Worm (Caenorhabditis elegans): ENCODE data around the gene srh-17.

Gene srh-17

DNA sequence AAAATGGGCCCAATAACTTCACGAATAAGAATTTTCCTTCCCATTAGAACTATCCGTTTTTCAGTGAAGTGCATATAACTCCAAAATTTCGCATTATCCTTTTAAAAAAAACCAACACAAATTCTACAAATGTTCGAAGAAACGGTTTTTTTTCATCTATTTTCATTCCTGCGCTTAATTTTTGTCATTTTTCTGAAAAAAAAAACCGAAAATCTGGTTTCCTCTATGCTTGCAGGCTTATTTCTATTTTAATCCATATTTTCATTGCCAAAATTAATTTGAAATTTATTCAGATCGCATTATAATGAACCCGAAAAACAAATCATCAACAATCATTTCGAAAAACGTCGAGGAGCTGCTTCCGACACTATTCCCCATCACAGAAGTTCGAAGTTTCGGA lies 37.6 kb downstream of the srh-17 start, which contains the start of gene set-5:
Gene set-5 (plus strand): TSS at position 301 of the 400 bp plus-strand sequence.
- TF ChIP-seq dpl-1 (GFP tag; optimal IDR thresholded peaks at IDR 0.05) (no peak), C17E4.6 (GFP tag; IDR thresholded peaks at IDR 0.05) (no peak), ztf-26 (tag; optimal IDR thresholded peaks at IDR 0.05) (no peak), T26A5.8 (tag; optimal IDR thresholded peaks at IDR 0.05) (no peak), attf-5 (GFP tag; optimal IDR thresholded peaks at IDR 0.05) (no peak), lin-54 (GFP tag; optimal IDR thresholded peaks at IDR 0.05) (no peak), egl-44 (GFP tag; IDR thresholded peaks at IDR 0.05) (no peak), dpff-1 (tag; optimal IDR thresholded peaks at IDR 0.05) (no peak), rec-8 (tag; optimal IDR thresholded peaks at IDR 0.05) (no peak), let-526 (GFP tag; IDR thresholded peaks at IDR 0.05) (no peak), egl-18 (GFP tag; IDR thresholded peaks at IDR 0.05) (no peak), nhr-120 (GFP tag; IDR thresholded peaks at IDR 0.05) (no peak), F49E8.2 (tag; optimal IDR thresholded peaks at IDR 0.05; ENCODE audit: insufficient read depth) (no peak)

DNA sequence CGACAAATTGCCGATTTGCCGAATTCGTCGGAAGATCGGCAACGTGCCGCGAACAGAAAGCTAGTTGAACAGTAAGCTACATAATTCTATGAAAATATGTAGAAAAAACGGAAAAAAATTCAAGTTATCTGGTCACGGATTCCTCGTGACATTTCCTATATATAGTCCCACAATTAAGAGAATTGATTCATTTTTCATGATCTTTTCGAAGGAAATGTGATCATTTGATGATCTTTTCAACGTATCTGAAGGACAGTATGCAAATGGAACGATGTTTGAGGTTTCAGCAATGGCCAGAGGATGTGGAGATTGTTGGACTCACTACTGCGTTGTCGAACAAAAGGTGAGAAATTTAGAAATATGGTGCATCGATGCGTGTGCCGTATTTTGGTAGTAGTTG lies 46.9 kb downstream of the srh-17 start, which contains the start of gene R08A2.9:
Gene R08A2.9 (plus strand): TSS at position 301 of the 400 bp plus-strand sequence.
- TF ChIP-seq zfh-2 (GFP tag; conservative IDR thresholded peaks at IDR 0.05), result no peak
- TF ChIP-seq Y53F4B.3 (GFP tag; IDR thresholded peaks at IDR 0.05), result no peak
- TF ChIP-seq B0019.2 (GFP tag; conservative IDR thresholded peaks at IDR 0.05), result no peak
- no peak for TF ChIP-seq unc-130 (GFP tag; optimal IDR thresholded peaks at IDR 0.05)
- TF ChIP-seq F57A8.1 (GFP tag; optimal IDR thresholded peaks at IDR 0.05), result no peak
- TF ChIP-seq B0035.1 (tag; optimal IDR thresholded peaks at IDR 0.05), result no peak
- no peak for TF ChIP-seq ekl-4 (GFP tag; IDR thresholded peaks at IDR 0.05)
- TF ChIP-seq repo-1 (tag; optimal IDR thresholded peaks at IDR 0.05), result no peak
- no peak for TF ChIP-seq K12H6.12 (tag; optimal IDR thresholded peaks at IDR 0.05)
- TF ChIP-seq rec-8 (tag; optimal IDR thresholded peaks at IDR 0.05), result no peak
- no peak for TF ChIP-seq madf-8 (GFP tag; conservative IDR thresholded peaks at IDR 0.05)
- no peak for TF ChIP-seq rpc-1 (optimal IDR thresholded peaks at IDR 0.05)
- no peak for TF ChIP-seq rpc-1 (tag; optimal IDR thresholded peaks at IDR 0.05)
- no peak for TF ChIP-seq xnd-1 (tag; optimal IDR thresholded peaks at IDR 0.05)
- no peak for TF ChIP-seq bed-2 (GFP tag; IDR thresholded peaks at IDR 0.05)

ce11 chrV:14711077-14711476 lies 50.0 kb downstream of the srh-17 start, which contains the start of gene ssp-33:
TSS of gene ssp-33 (plus strand) at chrV:14711377.
- no peak for TF ChIP-seq nfya-1 (tag; optimal IDR thresholded peaks at IDR 0.05; ENCODE audit: borderline replicate concordance, insufficient read depth)
- no peak for TF ChIP-seq bed-2 (GFP tag; IDR thresholded peaks at IDR 0.05)
- TF ChIP-seq F39B2.1 (GFP tag; IDR thresholded peaks at IDR 0.05), result no peak
- no peak for TF ChIP-seq T26A5.8 (tag; optimal IDR thresholded peaks at IDR 0.05)
- TF ChIP-seq F33H1.4 (GFP tag; IDR thresholded peaks at IDR 0.05), result no peak
- no peak for TF ChIP-seq snpc-1.3 (tag; optimal IDR thresholded peaks at IDR 0.05; ENCODE audit: insufficient read depth)
- TF ChIP-seq hmg-1.2 (GFP tag; IDR thresholded peaks at IDR 0.05), result no peak
- TF ChIP-seq F23B12.7 (tag; optimal IDR thresholded peaks at IDR 0.05; ENCODE audit: insufficient read depth), result no peak
- no peak for TF ChIP-seq F37B4.10 (GFP tag; IDR thresholded peaks at IDR 0.05)

DNA sequence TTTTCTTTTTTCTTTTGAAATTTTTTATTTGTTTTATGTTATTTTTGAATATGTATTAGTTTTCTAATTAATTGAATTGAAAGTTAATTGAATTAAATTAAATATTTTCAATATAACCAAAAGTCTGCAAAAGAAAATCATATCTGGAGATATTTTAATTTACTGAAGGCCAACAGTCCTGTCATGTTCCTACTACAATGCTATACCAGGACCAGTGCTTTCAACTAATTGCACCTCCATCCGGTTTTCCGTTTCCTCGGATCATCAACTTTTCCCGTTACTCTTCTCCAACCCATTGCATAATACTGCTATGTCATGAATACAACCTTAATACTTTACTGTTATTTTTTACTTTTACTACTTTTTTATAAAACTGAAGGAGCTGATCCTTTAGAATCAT lies 51.2 kb downstream of the srh-17 start, which contains the start of gene R08A2.5:
Gene R08A2.5 (plus strand): TSS at position 301 of the 400 bp plus-strand sequence.
- TF ChIP-seq lin-40 (tag; optimal IDR thresholded peaks at IDR 0.05) (no peak), egl-44 (GFP tag; IDR thresholded peaks at IDR 0.05) (no peak), B0261.1 (tag; optimal IDR thresholded peaks at IDR 0.05) (no peak), lin-26 (GFP tag; IDR thresholded peaks at IDR 0.05) (no peak), F39B2.1 (GFP tag; IDR thresholded peaks at IDR 0.05) (no peak), hmg-20 (GFP tag; IDR thresholded peaks at IDR 0.05) (no peak), snpc-3.4 (tag; optimal IDR thresholded peaks at IDR 0.05) (no peak), aptf-3 (GFP tag; IDR thresholded peaks at IDR 0.05) (no peak), lin-35 (GFP tag; optimal IDR thresholded peaks at IDR 0.05) (no peak), aptf-2 (GFP tag; conservative IDR thresholded peaks at IDR 0.05) (no peak), F49E8.2 (tag; optimal IDR thresholded peaks at IDR 0.05; ENCODE audit: insufficient read depth) (no peak), T26A5.8 (tag; optimal IDR thresholded peaks at IDR 0.05) (no peak)
